Fruit fly (Drosophila melanogaster) Kc167 (cell line): Measurements from ENCODE around the gene Cp16.

Source experiments
- Myc ChIP-seq: fragments of >200 bp; optimal IDR thresholded peaks from 2 replicates; lab custom pipeline; 2017; ENCODE audit warnings: missing external identifiers
- Sin3A ChIP-seq: fragments of >200 bp; optimal IDR thresholded peaks from 2 replicates; lab custom pipeline; 2018; ENCODE audit warnings: missing external identifiers
- h ChIP-seq: fragments of >200 bp; optimal IDR thresholded peaks from 3 replicates; lab custom pipeline; 2018; ENCODE audit warnings: missing external identifiers
- insv ChIP-seq: fragments of >200 bp; optimal IDR thresholded peaks from 3 replicates; lab custom pipeline; 2018; ENCODE audit warnings: missing external identifiers
- psq ChIP-seq: fragments of >200 bp; optimal IDR thresholded peaks from 2 replicates; lab custom pipeline; 2017; ENCODE audit warnings: missing external identifiers
- ttk ChIP-seq: sonication (Bioruptor generic); optimal IDR thresholded peaks from 2 replicates; lab custom pipeline; 2017; ENCODE audit warnings: missing external identifiers

Cp16 gene

DNA sequence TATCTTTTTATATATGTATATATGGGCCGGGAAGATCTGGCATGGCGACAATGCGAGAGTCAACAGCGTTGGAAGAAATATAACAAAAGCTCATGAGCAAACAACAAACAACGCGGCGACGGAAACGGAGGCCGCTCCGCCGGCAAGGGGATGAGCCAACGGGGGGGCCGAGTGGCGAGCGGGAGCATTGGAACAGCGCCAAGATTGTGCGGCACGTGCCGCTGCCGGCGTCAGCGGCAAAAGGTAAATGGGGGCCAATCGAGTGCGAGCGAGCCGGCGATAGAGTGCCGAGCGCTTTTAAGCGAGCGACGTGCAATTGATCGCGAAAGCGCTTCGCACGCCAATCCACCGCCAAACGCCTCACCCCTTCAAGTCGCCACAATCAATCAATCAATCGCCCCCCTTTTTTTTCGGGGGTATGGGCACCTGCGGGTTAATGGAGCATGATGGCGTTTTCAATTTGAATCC lies 35.2 kb upstream of the Cp16 start:
- TF ChIP-seq psq (lab: Kevin White, UChicago) = no peak
- no peak for TF ChIP-seq ttk (lab: Kevin White, UChicago)

DNA sequence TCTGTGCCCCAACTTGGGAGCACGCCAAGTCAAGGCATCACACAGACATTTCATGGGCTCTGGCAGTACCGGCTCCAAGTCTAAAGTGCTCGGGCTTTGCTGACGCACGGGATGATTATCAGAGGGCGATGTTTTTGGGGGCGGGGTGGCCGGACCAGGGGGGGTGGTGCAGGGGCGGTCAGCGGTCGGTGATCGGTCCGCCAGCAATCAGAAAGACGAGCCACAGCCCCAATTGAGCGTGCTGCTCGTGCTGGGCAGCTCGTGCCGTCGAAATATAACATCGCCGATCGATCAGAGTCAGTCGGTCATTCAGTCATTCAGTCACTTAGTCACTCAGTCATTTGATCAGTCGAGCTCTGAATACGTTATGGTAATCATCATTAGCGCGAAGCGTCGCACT lies 33.9 kb upstream of the Cp16 start:
- TF ChIP-seq h (lab: Kevin White, UChicago) (no peak), insv (lab: Kevin White, UChicago) (no peak), ttk (lab: Kevin White, UChicago) (no peak), Sin3A (lab: Kevin White, UChicago) (no peak), Myc (lab: Kevin White, UChicago) (no peak), psq (lab: Kevin White, UChicago) (no peak)

dm6 chr3L:8698493-8699166 lies 33.1 kb upstream of the Cp16 start:
- TF ChIP-seq ttk (lab: Kevin White, UChicago) (no peak), Sin3A (lab: Kevin White, UChicago) (no peak), h (lab: Kevin White, UChicago) (no peak), psq (lab: Kevin White, UChicago) (no peak), Myc (lab: Kevin White, UChicago) (no peak), insv (lab: Kevin White, UChicago) (no peak)

DNA sequence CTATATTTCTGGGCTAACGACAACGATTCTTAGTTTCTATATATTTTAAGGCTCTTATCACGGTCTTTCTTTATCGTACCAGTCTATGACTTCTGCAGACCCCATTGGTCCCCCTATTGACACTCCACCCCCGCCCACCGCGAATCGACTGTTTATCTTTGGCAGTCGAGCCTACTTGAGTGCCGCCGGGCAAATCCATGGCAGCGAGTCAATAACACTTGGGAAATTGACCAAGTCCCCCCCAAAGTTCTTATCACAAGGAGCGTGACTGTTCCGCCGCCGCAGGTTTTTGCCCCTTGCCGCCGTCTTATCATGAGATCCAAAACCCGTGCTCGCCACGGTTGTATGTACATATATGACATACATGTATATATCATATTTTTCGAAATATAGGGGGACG lies 32.1 kb upstream of the Cp16 start:
- no peak for TF ChIP-seq Sin3A (lab: Kevin White, UChicago)
- TF ChIP-seq psq (lab: Kevin White, UChicago) = no peak
- TF ChIP-seq h (lab: Kevin White, UChicago) = no peak
- no peak for TF ChIP-seq insv (lab: Kevin White, UChicago)
- no peak for TF ChIP-seq ttk (lab: Kevin White, UChicago)
- no peak for TF ChIP-seq Myc (lab: Kevin White, UChicago)

DNA sequence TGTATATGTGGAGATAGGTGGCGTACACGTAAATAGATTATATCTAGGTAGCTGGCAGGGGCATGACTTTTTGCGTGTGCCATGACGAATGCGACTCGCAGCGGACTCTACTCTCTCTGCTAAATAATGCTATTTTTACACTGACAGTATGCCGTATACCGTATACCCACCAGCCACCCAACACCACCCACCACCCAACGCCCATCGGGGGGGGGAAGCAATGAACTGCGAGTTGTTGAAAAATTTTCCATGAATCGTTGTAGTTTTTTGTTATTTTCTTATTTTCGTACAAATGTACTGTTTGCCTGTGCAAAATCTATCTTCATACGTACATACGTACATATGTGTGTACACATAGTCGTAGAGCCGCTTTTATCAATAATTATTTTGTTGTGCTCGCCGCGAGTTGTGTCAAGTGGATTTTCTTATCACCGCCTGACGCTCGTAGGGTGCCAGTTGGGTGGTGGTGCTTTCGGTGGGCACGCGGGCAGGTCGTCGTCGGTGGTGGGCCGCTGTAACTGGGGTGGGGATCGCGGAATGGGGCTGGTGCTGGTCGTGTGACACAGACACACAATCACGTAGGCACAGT lies 31.6 kb upstream of the Cp16 start:
- TF ChIP-seq Myc (lab: Kevin White, UChicago) (no peak), h (lab: Kevin White, UChicago) (peak; percentile 16)

DNA sequence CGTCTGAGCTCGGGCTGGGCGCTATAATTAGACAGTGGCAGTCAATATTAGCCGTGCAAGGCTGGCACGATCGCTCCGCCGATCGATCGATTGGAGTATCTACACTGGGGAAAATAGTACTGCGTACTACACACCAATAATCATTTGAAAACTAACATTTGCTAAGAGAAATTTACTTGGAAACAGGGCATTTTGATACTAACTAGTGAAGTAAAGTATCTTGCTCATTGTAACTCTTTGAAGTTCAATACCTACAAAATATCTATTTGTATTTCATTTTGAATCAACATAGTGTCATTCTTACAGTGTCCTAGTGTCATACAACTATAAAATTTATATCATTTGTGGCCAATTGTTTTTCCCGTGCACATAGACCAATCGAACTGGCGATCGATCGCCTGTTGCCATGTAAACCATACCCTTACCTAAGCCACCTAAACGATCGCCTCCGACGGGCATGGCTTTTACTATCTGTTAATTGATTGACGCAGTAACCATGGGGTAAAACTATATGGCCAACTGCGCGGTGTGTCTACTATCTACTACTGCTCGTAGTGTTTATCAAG lies 31.0 kb upstream of the Cp16 start:
- TF ChIP-seq Myc (lab: Kevin White, UChicago) (no peak), h (lab: Kevin White, UChicago) (no peak), psq (lab: Kevin White, UChicago) (no peak), insv (lab: Kevin White, UChicago) (no peak), Sin3A (lab: Kevin White, UChicago) (no peak), ttk (lab: Kevin White, UChicago) (no peak)

DNA sequence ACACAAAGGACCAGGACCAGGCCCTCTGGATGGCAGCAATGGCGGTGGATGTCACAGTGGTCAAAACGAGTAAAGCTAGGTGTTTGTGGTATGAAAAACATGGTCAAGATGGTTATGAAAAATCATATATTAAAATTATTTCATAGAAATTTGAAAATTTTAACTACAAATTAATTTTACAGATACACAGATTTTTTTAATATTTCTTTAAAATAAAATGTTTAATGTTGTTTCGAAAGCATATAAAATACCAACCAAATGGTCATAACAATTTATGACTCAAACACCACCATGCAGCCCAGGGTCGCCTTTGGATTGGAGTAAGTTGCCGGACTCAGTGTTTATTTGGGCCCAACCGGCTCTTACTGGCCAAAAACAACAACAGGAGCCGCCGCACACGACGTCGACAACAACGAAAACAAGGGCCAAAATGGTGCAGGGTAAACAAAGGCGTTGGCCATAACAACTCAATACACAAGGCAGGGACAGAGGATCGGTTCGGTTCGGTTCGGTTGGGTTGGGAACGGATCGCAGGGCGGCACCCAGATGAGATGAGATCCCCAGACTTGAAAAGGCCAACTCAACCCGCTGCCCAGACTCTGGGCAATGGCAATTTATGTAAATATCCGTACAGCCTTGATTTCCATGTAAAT lies 29.9 kb upstream of the Cp16 start:
- TF ChIP-seq Myc (lab: Kevin White, UChicago) (no peak), ttk (lab: Kevin White, UChicago) (no peak)

DNA sequence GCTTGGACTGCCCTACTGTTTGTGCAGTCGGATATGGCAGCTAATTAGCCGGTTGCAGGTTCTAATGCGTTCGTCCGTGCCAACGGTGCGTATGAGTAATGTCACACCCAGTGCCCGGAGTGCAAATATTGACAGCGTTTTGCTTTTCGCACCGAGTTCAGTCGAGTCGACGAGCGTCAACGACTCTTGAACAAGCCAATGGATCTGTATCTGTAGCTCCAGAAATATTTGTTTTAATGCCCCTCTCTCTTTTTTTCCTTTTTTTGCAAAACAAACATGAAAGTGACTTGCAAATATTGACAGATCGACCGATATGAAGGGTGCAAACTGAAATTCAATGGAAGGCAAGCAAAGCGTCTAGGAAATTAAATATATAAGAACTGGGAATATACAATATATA lies 29.3 kb upstream of the Cp16 start:
- TF ChIP-seq insv (lab: Kevin White, UChicago) (no peak), Sin3A (lab: Kevin White, UChicago) (no peak), psq (lab: Kevin White, UChicago) (no peak), Myc (lab: Kevin White, UChicago) (no peak), ttk (lab: Kevin White, UChicago) (no peak), h (lab: Kevin White, UChicago) (no peak)

DNA sequence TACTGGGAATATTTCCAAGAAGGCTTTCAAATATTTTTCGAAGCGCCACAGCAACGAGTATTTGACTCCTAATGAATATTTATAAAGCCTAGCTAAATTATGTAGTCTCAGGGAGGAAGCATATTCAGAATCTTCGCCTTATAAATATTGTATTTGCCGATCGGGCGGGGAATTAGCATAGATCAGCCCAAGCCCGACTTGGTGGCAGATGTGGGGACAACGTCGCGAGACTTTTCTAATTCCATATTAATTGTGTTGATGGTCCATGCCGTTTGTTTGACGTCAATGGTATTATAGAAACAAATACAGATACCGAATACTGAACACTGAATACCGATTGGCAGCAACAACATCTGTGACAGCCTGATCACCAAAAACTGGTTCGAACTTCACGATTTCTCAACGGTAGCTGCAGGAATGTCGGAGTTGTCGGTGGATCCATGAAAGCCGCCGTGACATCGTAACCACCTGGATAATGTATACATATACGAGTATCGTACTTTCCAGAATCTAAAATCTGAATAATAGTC lies 28.0 kb upstream of the Cp16 start:
- TF ChIP-seq Myc (lab: Kevin White, UChicago) = no peak
- TF ChIP-seq h (lab: Kevin White, UChicago) = no peak
- TF ChIP-seq Sin3A (lab: Kevin White, UChicago) = no peak
- no peak for TF ChIP-seq insv (lab: Kevin White, UChicago)

dm6 chr3L:8704713-8705412 lies 26.9 kb upstream of the Cp16 start:
- TF ChIP-seq ttk (lab: Kevin White, UChicago) (no peak), Myc (lab: Kevin White, UChicago) (no peak), Sin3A (lab: Kevin White, UChicago) (no peak), insv (lab: Kevin White, UChicago) (no peak), psq (lab: Kevin White, UChicago) (no peak), h (lab: Kevin White, UChicago) (no peak)

DNA sequence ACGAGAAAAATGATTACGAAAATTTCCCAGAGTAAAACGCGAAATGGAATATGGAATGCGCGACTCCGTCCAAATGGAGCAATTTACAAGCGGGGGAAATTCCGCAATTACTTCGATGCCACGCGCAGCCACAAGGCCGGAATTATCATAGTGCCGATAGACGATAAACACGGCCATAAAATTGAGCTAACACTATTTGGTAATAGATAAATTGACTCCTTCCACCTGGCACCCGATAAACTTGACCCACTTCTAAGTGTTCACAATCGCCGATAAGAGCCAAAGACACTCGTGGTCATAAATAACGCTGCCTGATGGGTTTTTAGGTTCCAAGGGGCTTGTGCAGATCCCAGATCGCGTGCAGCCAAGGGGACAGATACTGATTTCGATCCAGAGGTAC lies 24.7 kb upstream of the Cp16 start:
- TF ChIP-seq psq (lab: Kevin White, UChicago) = no peak
- no peak for TF ChIP-seq Myc (lab: Kevin White, UChicago)
- TF ChIP-seq Sin3A (lab: Kevin White, UChicago) = no peak
- no peak for TF ChIP-seq insv (lab: Kevin White, UChicago)
- no peak for TF ChIP-seq ttk (lab: Kevin White, UChicago)
- TF ChIP-seq h (lab: Kevin White, UChicago) = no peak
